Worm (Caenorhabditis elegans) whole organism, young adult: ENCODE data around the gene Y47D7A.6.

Source experiments
- him-1 ChIP-seq: sonication (generic microtip); optimal IDR thresholded peaks from 2 replicates; lab custom pipeline; 2016; ENCODE audit warnings: missing genotype, missing genetic modification reagents, missing genetic modification characterization, missing compliant biosample characterization
- nfya-1 ChIP-seq: sonication (generic microtip); optimal IDR thresholded peaks from 2 replicates; lab custom pipeline; 2017; ENCODE audit warnings: antibody characterized with exemption, missing compliant biosample characterization, missing genetic modification characterization, borderline replicate concordance; ENCODE audit not compliant: insufficient read depth
- unc-62 ChIP-seq: fragments of 150-350 bp; optimal IDR thresholded peaks from 2 replicates; lab custom pipeline; 2014; ENCODE audit warnings: missing biosample characterization, missing genetic modification reagents, missing genetic modification characterization

DNA sequence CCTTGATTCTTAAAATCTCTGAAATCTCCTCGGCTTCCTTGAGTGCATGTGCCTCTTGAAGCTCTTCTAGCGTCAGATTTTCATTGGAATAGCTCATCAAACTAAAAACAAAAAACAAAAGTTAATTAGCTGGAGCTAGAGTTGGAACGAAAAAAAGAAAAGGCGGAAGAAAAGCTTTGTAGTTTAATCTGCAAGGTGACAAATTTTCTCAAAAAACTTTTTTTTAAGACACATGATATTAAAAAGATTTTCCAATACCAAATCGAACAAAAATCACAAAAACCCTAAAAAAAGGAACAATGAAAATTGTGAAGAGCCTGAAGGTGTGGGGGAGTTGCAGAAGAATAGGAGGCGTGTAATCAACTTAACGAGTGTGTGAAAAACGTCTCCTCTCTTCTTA is 36.6 kb upstream of the Y47D7A.6 start, which contains the start of gene gnrr-5:
- TF ChIP-seq him-1 (no peak), unc-62 (GFP tag; lab: Kevin White, UChicago) (no peak), nfya-1 (tag; lab: Kevin White, UChicago) (no peak)
